Worm (Caenorhabditis elegans) whole organism, mixed stage, embryonic: Measurements from ENCODE around the gene F23H11.7.

Experiments
- M03D4.4 ChIP-seq: sonication (generic microtip); optimal IDR thresholded peaks from 2 replicates; lab custom pipeline; 2017; ENCODE audit warnings: mild to moderate bottlenecking, missing genetic modification characterization, missing compliant biosample characterization
- bed-3 ChIP-seq: fragments of 200-800 bp; sonication (Bioruptor generic); optimal IDR thresholded peaks from 3 replicates; lab custom pipeline; 2018; ENCODE audit warnings: mild to moderate bottlenecking, missing genetic modification characterization, moderate library complexity, missing compliant biosample characterization
- blmp-1 ChIP-seq: fragments of 150-350 bp; optimal IDR thresholded peaks from 2 replicates; lab custom pipeline; 2014; ENCODE audit warnings: missing biosample characterization, missing genetic modification characterization
- ceh-39 ChIP-seq: fragments of 150-350 bp; optimal IDR thresholded peaks from 2 replicates; lab custom pipeline; 2014; ENCODE audit warnings: missing biosample characterization, missing genetic modification characterization
- ceh-43 ChIP-seq: fragments of 200-800 bp; sonication (Bioruptor generic); optimal IDR thresholded peaks from 2 replicates; lab custom pipeline; 2018; ENCODE audit warnings: mild to moderate bottlenecking, missing genetic modification characterization, moderate library complexity, missing compliant biosample characterization
- ceh-83 ChIP-seq: fragments of 200-800 bp; sonication (Bioruptor generic); optimal IDR thresholded peaks from 2 replicates; lab custom pipeline; 2018; ENCODE audit warnings: mild to moderate bottlenecking, missing genetic modification characterization, missing compliant biosample characterization
- ces-1 ChIP-seq: fragments of 150-350 bp; optimal IDR thresholded peaks from 2 replicates; lab custom pipeline; 2014; ENCODE audit warnings: missing biosample characterization, missing genetic modification reagents, missing genetic modification characterization
- cnd-1 ChIP-seq: fragments of 200-800 bp; sonication (Bioruptor generic); optimal IDR thresholded peaks from 2 replicates; lab custom pipeline; 2018; ENCODE audit warnings: mild to moderate bottlenecking, missing genetic modification characterization, missing compliant biosample characterization
- drap-1 ChIP-seq: fragments of 200-800 bp; sonication (Bioruptor generic); optimal IDR thresholded peaks from 3 replicates; lab custom pipeline; 2018; ENCODE audit warnings: mild to moderate bottlenecking, missing genetic modification characterization, missing compliant biosample characterization
- elt-1 ChIP-seq: sonication (generic microtip); optimal IDR thresholded peaks from 2 replicates; lab custom pipeline; 2017; ENCODE audit warnings: missing genetic modification characterization, mild to moderate bottlenecking, missing compliant biosample characterization, antibody characterized with exemption, moderate library complexity, borderline replicate concordance; ENCODE audit not compliant: insufficient read depth
- flh-1 ChIP-seq: fragments of 200-800 bp; sonication (Bioruptor generic); optimal IDR thresholded peaks from 2 replicates; lab custom pipeline; 2018; ENCODE audit warnings: mild to moderate bottlenecking, missing genetic modification characterization, moderate library complexity, missing compliant biosample characterization
- ham-2 ChIP-seq: fragments of 200-800 bp; sonication (Bioruptor generic); optimal IDR thresholded peaks from 2 replicates; lab custom pipeline; 2018; ENCODE audit warnings: mild to moderate bottlenecking, missing genetic modification characterization, missing compliant biosample characterization
- hlh-1 ChIP-seq: fragments of 150-350 bp; optimal IDR thresholded peaks from 2 replicates; lab custom pipeline; 2014; ENCODE audit warnings: missing biosample characterization, missing genetic modification reagents, missing genetic modification characterization
- lin-13 ChIP-seq: fragments of 150-350 bp; optimal IDR thresholded peaks from 2 replicates; lab custom pipeline; 2014; ENCODE audit warnings: missing biosample characterization, missing genetic modification characterization
- lin-32 ChIP-seq: fragments of 200-800 bp; sonication (Bioruptor generic); optimal IDR thresholded peaks from 2 replicates; lab custom pipeline; 2018; ENCODE audit warnings: mild to moderate bottlenecking, missing genetic modification characterization, missing compliant biosample characterization
- lsy-2 ChIP-seq: fragments of 150-350 bp; optimal IDR thresholded peaks from 2 replicates; lab custom pipeline; 2014; ENCODE audit warnings: missing biosample characterization, missing genetic modification characterization
- nhr-2 ChIP-seq: fragments of 150-350 bp; optimal IDR thresholded peaks from 2 replicates; lab custom pipeline; 2014; ENCODE audit warnings: missing biosample characterization, missing genetic modification characterization
- nhr-237 ChIP-seq: fragments of 150-350 bp; optimal IDR thresholded peaks from 2 replicates; lab custom pipeline; 2014; ENCODE audit warnings: missing biosample characterization, missing genetic modification characterization
- nhr-76 ChIP-seq: sonication (generic microtip); optimal IDR thresholded peaks from 2 replicates; lab custom pipeline; 2017; ENCODE audit warnings: missing biosample characterization, missing genetic modification characterization
- sem-2 ChIP-seq: fragments of 200-800 bp; sonication (Bioruptor generic); optimal IDR thresholded peaks from 2 replicates; lab custom pipeline; 2018; ENCODE audit warnings: mild to moderate bottlenecking, missing genetic modification characterization, missing compliant biosample characterization
- snpc-4 ChIP-seq: fragments of 150-350 bp; optimal IDR thresholded peaks from 2 replicates; lab custom pipeline; 2014; ENCODE audit warnings: missing biosample characterization, missing genetic modification characterization
- sptf-1 ChIP-seq: sonication (generic microtip); optimal IDR thresholded peaks from 2 replicates; lab custom pipeline; 2017; ENCODE audit warnings: mild to moderate bottlenecking, missing genetic modification characterization, moderate library complexity, missing compliant biosample characterization
- tbx-8 ChIP-seq: fragments of 200-800 bp; sonication (Bioruptor generic); optimal IDR thresholded peaks from 2 replicates; lab custom pipeline; 2018; ENCODE audit warnings: mild to moderate bottlenecking, missing genetic modification characterization, moderate library complexity, missing compliant biosample characterization
- unc-120 ChIP-seq: sonication (generic microtip); optimal IDR thresholded peaks from 2 replicates; lab custom pipeline; 2017; ENCODE audit warnings: missing genetic modification characterization, missing compliant biosample characterization; ENCODE audit not compliant: poor library complexity, severe bottlenecking
- unc-39 ChIP-seq: fragments of 150-350 bp; optimal IDR thresholded peaks from 2 replicates; lab custom pipeline; 2014; ENCODE audit warnings: missing biosample characterization, missing genetic modification characterization
- unc-62 ChIP-seq: fragments of 150-350 bp; optimal IDR thresholded peaks from 2 replicates; lab custom pipeline; 2014; ENCODE audit warnings: missing biosample characterization, missing genetic modification reagents, missing genetic modification characterization
- zip-8 ChIP-seq: fragments of 150-350 bp; optimal IDR thresholded peaks from 2 replicates; lab custom pipeline; 2014; ENCODE audit warnings: missing biosample characterization, missing genetic modification characterization
- ztf-11 ChIP-seq: fragments of 150-350 bp; optimal IDR thresholded peaks from 2 replicates; lab custom pipeline; 2014; ENCODE audit warnings: missing biosample characterization, missing genetic modification characterization

F23H11.7 gene

DNA sequence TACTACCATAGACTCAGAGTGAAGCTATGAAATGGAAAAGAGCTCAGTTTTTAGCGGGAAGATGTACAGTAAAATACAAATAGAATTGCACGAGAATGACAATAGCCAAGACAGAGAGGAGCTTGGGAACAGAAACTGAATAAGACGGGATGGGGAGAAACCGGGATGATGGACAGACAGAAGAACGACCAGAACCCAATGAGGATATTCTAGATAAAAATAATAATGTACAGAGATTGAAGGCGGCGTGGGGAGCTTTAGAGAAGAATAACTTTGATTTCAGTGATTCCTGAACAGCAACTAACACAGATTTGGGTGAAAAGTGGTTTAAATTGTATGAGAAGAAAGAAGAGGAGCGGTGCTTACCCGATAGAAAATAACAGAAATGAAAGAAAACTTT is 37.8 kb downstream of the F23H11.7 start:
- TF ChIP-seq sem-2 = no peak
- no peak for TF ChIP-seq ceh-43 (GFP tag; lab: Kevin White, UChicago)
- no peak for TF ChIP-seq ceh-83 (GFP tag; lab: Kevin White, UChicago)
- TF ChIP-seq elt-1 (tag; lab: Kevin White, UChicago) = no peak
- TF ChIP-seq sptf-1 (tag; lab: Kevin White, UChicago) = no peak
- no peak for TF ChIP-seq nhr-2
- no peak for TF ChIP-seq ham-2 (GFP tag; lab: Kevin White, UChicago)
- no peak for TF ChIP-seq hlh-1
- TF ChIP-seq lsy-2 = no peak
- TF ChIP-seq lin-13 (tag; lab: Kevin White, UChicago) = no peak
- no peak for TF ChIP-seq cnd-1
- TF ChIP-seq ztf-11 = no peak
- TF ChIP-seq bed-3 (GFP tag; lab: Kevin White, UChicago) = no peak
- TF ChIP-seq zip-8 (tag; lab: Kevin White, UChicago) = no peak

- TF ChIP-seq sem-2 (no peak), unc-39 (no peak), nhr-237 (tag; lab: Kevin White, UChicago) (no peak), ceh-43 (GFP tag; lab: Kevin White, UChicago) (no peak), blmp-1 (tag; lab: Kevin White, UChicago) (no peak), lin-13 (tag; lab: Kevin White, UChicago) (no peak), tbx-8 (GFP tag; lab: Kevin White, UChicago) (no peak), lsy-2 (no peak), unc-120 (tag; lab: Kevin White, UChicago) (no peak), unc-62 (GFP tag; lab: Kevin White, UChicago) (no peak), zip-8 (tag; lab: Kevin White, UChicago) (no peak), ham-2 (GFP tag; lab: Kevin White, UChicago) (no peak), ceh-83 (GFP tag; lab: Kevin White, UChicago) (no peak), snpc-4 (tag; lab: Kevin White, UChicago) (no peak), cnd-1 (no peak), ceh-39 (no peak), elt-1 (tag; lab: Kevin White, UChicago) (no peak), bed-3 (GFP tag; lab: Kevin White, UChicago) (no peak)
Measured at ce11 chrIII:880840-881239, 38.4 kb downstream of the F23H11.7 start.

DNA sequence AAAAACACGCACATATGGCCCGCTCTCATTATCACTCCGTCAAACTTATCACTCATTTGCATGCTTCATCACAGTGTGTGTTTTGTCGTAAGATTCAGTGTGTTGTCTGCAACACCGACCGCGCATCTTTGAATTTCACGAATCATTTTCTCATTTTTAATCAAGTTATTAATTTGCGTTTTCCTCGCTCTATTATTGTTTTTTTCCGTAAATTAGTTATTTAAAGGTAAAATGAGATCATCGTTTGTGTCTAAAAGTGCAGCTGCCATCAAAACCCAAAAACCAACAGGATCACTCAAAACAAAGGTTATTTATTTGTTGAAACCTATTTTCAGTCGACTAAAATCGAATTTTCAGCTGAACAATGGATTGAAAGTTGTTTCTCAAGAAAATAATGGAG is 39.6 kb downstream of the F23H11.7 start, which contains the start of the genes T24C4.5 and ucr-2.3:
TSS of gene T24C4.5 (minus strand) at position 101 of the 400 bp plus-strand sequence.
TSS of gene ucr-2.3 (plus strand) at position 227 of the 400 bp plus-strand sequence.
- TF ChIP-seq drap-1 (no peak), unc-120 (tag; lab: Kevin White, UChicago) (no peak), unc-62 (GFP tag; lab: Kevin White, UChicago) (no peak), hlh-1 (no peak), nhr-2 (no peak)

DNA sequence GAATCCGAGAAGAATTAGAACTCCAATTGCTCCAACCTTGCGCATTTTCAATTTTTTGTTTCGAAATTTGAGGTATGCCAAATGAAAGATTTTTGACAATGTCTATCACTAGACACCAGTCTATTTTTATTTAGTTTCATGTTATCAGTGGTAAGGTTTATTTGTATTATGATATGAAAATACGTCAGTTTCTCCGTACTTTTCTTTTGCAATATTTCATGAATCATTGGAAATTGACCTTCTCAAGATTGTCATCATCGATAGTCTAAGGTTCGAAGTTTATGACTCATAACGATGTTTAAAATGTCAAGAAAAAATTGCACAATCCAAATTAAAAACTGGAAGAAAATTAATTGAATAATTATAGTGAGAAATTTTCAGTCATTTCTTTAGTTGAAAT is 45.8 kb downstream of the F23H11.7 start, which contains the start of gene clc-19:
TSS of gene clc-19 (minus strand) at position 135 of the 400 bp plus-strand sequence.
- TF ChIP-seq nhr-2 = no peak
- TF ChIP-seq M03D4.4 (tag; lab: Kevin White, UChicago) = no peak
- TF ChIP-seq unc-120 (tag; lab: Kevin White, UChicago) = no peak
- no peak for TF ChIP-seq drap-1
- TF ChIP-seq ham-2 (GFP tag; lab: Kevin White, UChicago) = no peak
- TF ChIP-seq elt-1 (tag; lab: Kevin White, UChicago) = no peak
- no peak for TF ChIP-seq nhr-76 (tag; lab: Kevin White, UChicago)
- no peak for TF ChIP-seq ces-1
- TF ChIP-seq zip-8 (tag; lab: Kevin White, UChicago) = no peak

- TF ChIP-seq flh-1 (no peak), ceh-83 (GFP tag; lab: Kevin White, UChicago) (no peak), snpc-4 (tag; lab: Kevin White, UChicago) (no peak), ceh-39 (no peak), nhr-76 (tag; lab: Kevin White, UChicago) (no peak), hlh-1 (no peak), lin-32 (GFP tag; lab: Kevin White, UChicago) (no peak), blmp-1 (tag; lab: Kevin White, UChicago) (no peak)
Measured at ce11 chrIII:872373-872772, 46.8 kb downstream of the F23H11.7 start, which contains the start of the genes T24C4.3 and clc-20. Gene T24C4.3, minus strand, starts transcription at chrIII:872473. Gene clc-20, plus strand, starts transcription at chrIII:872583.
